Fruit fly (Drosophila melanogaster) whole organism, larva: Measurements from ENCODE around the gene Spps.

Experiments used
- noc ChIP-seq: fragments of 200-800 bp; sonication (Bioruptor generic); optimal IDR thresholded peaks from 3 replicates; lab custom pipeline; 2019; ENCODE audit warnings: missing biosample characterization, mild to moderate bottlenecking, missing genetic modification characterization, moderate library complexity

The Spps gene

dm6 chr3R:24261380-24262021 lies 34.8 kb upstream of the Spps start:
- no peak for TF ChIP-seq noc (tag; lab: Kevin White, UChicago)

- no peak for TF ChIP-seq noc (tag; lab: Kevin White, UChicago)
Measured at dm6 chr3R:24260411-24260810, 33.7 kb upstream of the Spps start.

dm6 chr3R:24260041-24260379 lies 33.3 kb upstream of the Spps start:
- peak; percentile 20 for TF ChIP-seq noc (tag; lab: Kevin White, UChicago)

dm6 chr3R:24259278-24260040 lies 32.7 kb upstream of the Spps start:
- TF ChIP-seq noc (tag; lab: Kevin White, UChicago) = peak; percentile 98

dm6 chr3R:24258333-24258732 lies 31.6 kb upstream of the Spps start:
- TF ChIP-seq noc (tag; lab: Kevin White, UChicago) = no peak

- TF ChIP-seq noc (tag; lab: Kevin White, UChicago) = no peak
Measured at dm6 chr3R:24252494-24252893, 25.8 kb upstream of the Spps start, which contains the start of gene beta-PheRS. Gene beta-PheRS, minus strand, starts transcription at chr3R:24252679.

- no peak for TF ChIP-seq noc (tag; lab: Kevin White, UChicago)
Measured at dm6 chr3R:24234721-24235120, 8.0 kb upstream of the Spps start.

dm6 chr3R:24234162-24234529 lies 7.4 kb upstream of the Spps start:
- TF ChIP-seq noc (tag; lab: Kevin White, UChicago) = no peak

- peak; percentile 52 for TF ChIP-seq noc (tag; lab: Kevin White, UChicago)
Measured at dm6 chr3R:24233366-24234161, 6.8 kb upstream of the Spps start.

dm6 chr3R:24231914-24232313 lies 5.2 kb upstream of the Spps start:
- TF ChIP-seq noc (tag; lab: Kevin White, UChicago) = no peak

dm6 chr3R:24231206-24231502 lies 4.4 kb upstream of the Spps start:
- no peak for TF ChIP-seq noc (tag; lab: Kevin White, UChicago)

- peak; percentile 35 for TF ChIP-seq noc (tag; lab: Kevin White, UChicago)
Measured at dm6 chr3R:24230423-24231205, 3.9 kb upstream of the Spps start, which contains the start of gene mask. Gene mask, plus strand, starts transcription at chr3R:24230562.

- TF ChIP-seq noc (tag; lab: Kevin White, UChicago) = no peak
Measured at dm6 chr3R:24229870-24230422, 3.2 kb upstream of the Spps start, which contains the start of gene Spase22-23. Gene Spase22-23, minus strand, starts transcription at chr3R:24230035.

dm6 chr3R:24228675-24229074 lies 1.9 kb upstream of the Spps start, which contains the start of gene Acp95EF:
Gene Acp95EF, plus strand, starts transcription at chr3R:24228975.
- TF ChIP-seq noc (tag; lab: Kevin White, UChicago) = no peak
